Worm (Caenorhabditis elegans) whole organism, late embryonic: Measurements from ENCODE around the gene T10H9.8.

Experiments used
- Y22D7AL.16 ChIP-seq: sonication (generic microtip); optimal IDR thresholded peaks from 2 replicates; lab custom pipeline; 2016; ENCODE audit warnings: missing genetic modification characterization, missing compliant biosample characterization
- ahr-1 ChIP-seq: sonication (generic microtip); optimal IDR thresholded peaks from 2 replicates; lab custom pipeline; 2016; ENCODE audit warnings: missing genetic modification characterization, missing compliant biosample characterization
- ama-1 ChIP-seq: fragments of 150-350 bp; optimal IDR thresholded peaks from 2 replicates; lab custom pipeline; 2014
- ceh-22 ChIP-seq: sonication (generic microtip); optimal IDR thresholded peaks from 2 replicates; lab custom pipeline; 2017; ENCODE audit warnings: missing biosample characterization, missing genetic modification characterization
- dve-1 ChIP-seq: sonication (generic microtip); optimal IDR thresholded peaks from 2 replicates; lab custom pipeline; 2017; ENCODE audit warnings: antibody characterized with exemption, mild to moderate bottlenecking, missing genetic modification characterization, missing compliant biosample characterization
- pha-2 ChIP-seq: sonication (generic microtip); optimal IDR thresholded peaks from 2 replicates; lab custom pipeline; 2017; ENCODE audit warnings: mild to moderate bottlenecking, missing genetic modification characterization, missing compliant biosample characterization
- sox-4 ChIP-seq: sonication (generic microtip); optimal IDR thresholded peaks from 2 replicates; lab custom pipeline; 2017; ENCODE audit warnings: mild to moderate bottlenecking, missing genetic modification characterization, inconsistent platforms, missing compliant biosample characterization
- tbx-2 ChIP-seq: sonication (generic microtip); optimal IDR thresholded peaks from 2 replicates; lab custom pipeline; 2016; ENCODE audit warnings: missing genetic modification characterization, missing compliant biosample characterization

- TF ChIP-seq Y22D7AL.16 (tag; lab: Kevin White, UChicago) (no peak), sox-4 (no peak), pha-2 (tag; lab: Kevin White, UChicago) (no peak), ama-1 (no peak), ahr-1 (tag; lab: Kevin White, UChicago) (no peak), dve-1 (no peak), tbx-2 (tag; lab: Kevin White, UChicago) (no peak), ceh-22 (no peak)
Measured at ce11 chrV:6611058-6611457, 41.1 kb upstream of the T10H9.8 start, which contains the start of gene gon-14.
